Worm (Caenorhabditis elegans): ENCODE measurements around the gene mig-39.

The mig-39 gene

ce11 chrIII:8429035-8429434, 37.8 kb upstream of the mig-39 start, which contains the start of gene ZK1236.1 (continued):
- TF ChIP-seq Y53F4B.3 (GFP tag; IDR thresholded peaks at IDR 0.05) (no peak), akir-1 (GFP tag; optimal IDR thresholded peaks at IDR 0.05) (no peak), rpc-1 (optimal IDR thresholded peaks at IDR 0.05) (no peak), rpc-1 (tag; optimal IDR thresholded peaks at IDR 0.05) (no peak), F57C9.4 (tag; optimal IDR thresholded peaks at IDR 0.05) (no peak), madf-8 (GFP tag; conservative IDR thresholded peaks at IDR 0.05) (peak; percentile 95), cebp-2 (GFP tag; IDR thresholded peaks at IDR 0.05) (no peak), snpc-1.3 (tag; optimal IDR thresholded peaks at IDR 0.05; ENCODE audit: insufficient read depth) (peak; percentile 7), lin-54 (GFP tag; optimal IDR thresholded peaks at IDR 0.05) (no peak), mes-4 (tag; optimal IDR thresholded peaks at IDR 0.05) (no peak), ceh-91 (GFP tag; IDR thresholded peaks at IDR 0.05) (no peak), F33H1.4 (GFP tag; IDR thresholded peaks at IDR 0.05) (peak; percentile 36; the same call in 1 of the 2 replicates), ztf-18 (tag; optimal IDR thresholded peaks at IDR 0.05) (no peak), nfya-1 (tag; optimal IDR thresholded peaks at IDR 0.05; ENCODE audit: borderline replicate concordance, insufficient read depth) (no peak), cebp-1 (GFP tag; IDR thresholded peaks at IDR 0.05) (no peak), cebp-1 (tag; optimal IDR thresholded peaks at IDR 0.05) (no peak), pha-4 (tag; optimal IDR thresholded peaks at IDR 0.05) (no peak), Y53G8AR.9 (GFP tag; conservative IDR thresholded peaks at IDR 0.05) (no peak), lsy-27 (tag; optimal IDR thresholded peaks at IDR 0.05; ENCODE audit: borderline replicate concordance, insufficient read depth) (no peak), xnd-1 (tag; optimal IDR thresholded peaks at IDR 0.05) (peak; percentile 81), let-607 (tag; optimal IDR thresholded peaks at IDR 0.05) (no peak), snpc-4 (GFP tag; optimal IDR thresholded peaks at IDR 0.05) (no peak), snpc-4 (tag; optimal IDR thresholded peaks at IDR 0.05) (no peak), egl-44 (GFP tag; IDR thresholded peaks at IDR 0.05) (no peak), ceh-100 (GFP tag; IDR thresholded peaks at IDR 0.05) (no peak), atf-7 (tag; optimal IDR thresholded peaks at IDR 0.05) (no peak), hrde-1 (tag; optimal IDR thresholded peaks at IDR 0.05; ENCODE audit: borderline replicate concordance) (no peak), D2030.7 (GFP tag; IDR thresholded peaks at IDR 0.05) (peak; percentile 44; the same call in 1 of the 2 replicates), chd-7 (tag; optimal IDR thresholded peaks at IDR 0.05) (no peak), ztf-26 (tag; optimal IDR thresholded peaks at IDR 0.05) (no peak), nhr-27 (tag; optimal IDR thresholded peaks at IDR 0.05) (no peak)

- TF ChIP-seq tbx-9 (tag; optimal IDR thresholded peaks at IDR 0.05; ENCODE audit: borderline replicate concordance) (no peak), hsf-1 (GFP tag; IDR thresholded peaks at IDR 0.05) (no peak), ama-1 (optimal IDR thresholded peaks at IDR 0.05) (no peak), ama-1 (GFP tag; optimal IDR thresholded peaks at IDR 0.05) (no peak), Y53F4B.3 (GFP tag; IDR thresholded peaks at IDR 0.05) (no peak), egrh-3 (GFP tag; IDR thresholded peaks at IDR 0.05) (no peak), F49E8.2 (tag; optimal IDR thresholded peaks at IDR 0.05; ENCODE audit: insufficient read depth) (no peak), ztf-6 (GFP tag; IDR thresholded peaks at IDR 0.05) (no peak), K12H6.12 (tag; optimal IDR thresholded peaks at IDR 0.05) (no peak), B0336.3 (GFP tag; IDR thresholded peaks at IDR 0.05) (no peak), tlf-1 (GFP tag; optimal IDR thresholded peaks at IDR 0.05) (no peak), F55B11.4 (tag; optimal IDR thresholded peaks at IDR 0.05; ENCODE audit: borderline replicate concordance, insufficient read depth) (no peak), mel-28 (tag; optimal IDR thresholded peaks at IDR 0.05; ENCODE audit: borderline replicate concordance) (no peak)
Measured at ce11 chrIII:8429497-8429896, 37.3 kb upstream of the mig-39 start.
